Worm (Caenorhabditis elegans) whole organism, L1 larva: ENCODE measurements around the gene sfxn-1.2.

Source experiments
- C34B4.2 ChIP-seq: sonication (generic microtip); optimal IDR thresholded peaks from 2 replicates; lab custom pipeline; 2017; ENCODE audit warnings: mild to moderate bottlenecking, missing genetic modification characterization, missing compliant biosample characterization
- F16B12.6 ChIP-seq: fragments of 150-350 bp; optimal IDR thresholded peaks from 2 replicates; lab custom pipeline; 2014; ENCODE audit warnings: missing biosample characterization, missing genetic modification characterization
- aha-1 ChIP-seq: fragments of 150-350 bp; optimal IDR thresholded peaks from 2 replicates; lab custom pipeline; 2014; ENCODE audit warnings: missing biosample characterization, missing genetic modification characterization
- alr-1 ChIP-seq: fragments of 200-800 bp; sonication (Bioruptor generic); optimal IDR thresholded peaks from 2 replicates; lab custom pipeline; 2018; ENCODE audit warnings: borderline replicate concordance, mild to moderate bottlenecking, missing genetic modification characterization, missing compliant biosample characterization
- ama-1 ChIP-seq: fragments of 150-350 bp; optimal IDR thresholded peaks from 2 replicates; lab custom pipeline; 2014
- ceh-8 ChIP-seq: fragments of 200-800 bp; sonication (Bioruptor generic); optimal IDR thresholded peaks from 2 replicates; lab custom pipeline; 2018; ENCODE audit warnings: mild to moderate bottlenecking, missing genetic modification characterization, moderate library complexity, missing compliant biosample characterization
- ceh-82 ChIP-seq, 3 experiments: fragments of 150-350 bp in 1 of 3; sonication (generic microtip) in 2 of 3; optimal IDR thresholded peaks; 2 replicates each; lab custom pipeline; 2014 to 2017; ENCODE audit warnings: missing biosample characterization in 3 of 3, missing genetic modification characterization in 3 of 3
- ceh-88 ChIP-seq: fragments of 200-800 bp; sonication (Bioruptor generic); IDR thresholded peaks from 2 replicates; pipeline ENCODE4 v1.3.6; 2022; ENCODE audit warnings: missing genetic modification characterization, missing compliant biosample characterization
- dsc-1 ChIP-seq: sonication (generic microtip); optimal IDR thresholded peaks from 2 replicates; lab custom pipeline; 2016; ENCODE audit warnings: mild to moderate bottlenecking, missing genetic modification characterization, missing compliant biosample characterization
- efl-1 ChIP-seq, 4 experiments: fragments of 150-350 bp; optimal IDR thresholded peaks in 3 of 4; peaks in 1 of 4; 1 replicate in 1 of 4; 2 replicates in 3 of 4; lab custom pipeline; 2014; ENCODE audit warnings: missing biosample characterization in 2 of 4, missing genetic modification characterization in 2 of 4, missing genetic modification reagents in 2 of 4
- efl-3 ChIP-seq: fragments of 200-800 bp; sonication (Bioruptor generic); optimal IDR thresholded peaks from 2 replicates; lab custom pipeline; 2018; ENCODE audit warnings: mild to moderate bottlenecking, missing genetic modification characterization, missing compliant biosample characterization
- egl-13 ChIP-seq: sonication (generic microtip); optimal IDR thresholded peaks from 2 replicates; lab custom pipeline; 2016; ENCODE audit warnings: missing genotype, missing genetic modification reagents, missing genetic modification characterization, missing compliant biosample characterization
- elt-2 ChIP-seq: sonication (generic microtip); optimal IDR thresholded peaks from 2 replicates; lab custom pipeline; 2016; ENCODE audit warnings: missing genetic modification characterization, mild to moderate bottlenecking, inconsistent platforms, missing compliant biosample characterization, missing genetic modification reagents
- fkh-10 ChIP-seq: sonication (generic microtip); optimal IDR thresholded peaks from 2 replicates; lab custom pipeline; 2017; ENCODE audit warnings: missing biosample characterization, missing genetic modification reagents, missing genetic modification characterization
- fkh-4 ChIP-seq: sonication (generic microtip); optimal IDR thresholded peaks from 2 replicates; lab custom pipeline; 2016; ENCODE audit warnings: missing compliant biosample characterization, missing genetic modification characterization, borderline replicate concordance
- hlh-4 ChIP-seq: sonication (generic microtip); optimal IDR thresholded peaks from 2 replicates; lab custom pipeline; 2016; ENCODE audit warnings: mild to moderate bottlenecking, missing genetic modification characterization, missing compliant biosample characterization
- hpl-2 ChIP-seq: fragments of 150-350 bp; optimal IDR thresholded peaks from 2 replicates; lab custom pipeline; 2014; ENCODE audit warnings: missing biosample characterization, missing genetic modification reagents, missing genetic modification characterization
- irx-1 ChIP-seq: sonication (generic microtip); optimal IDR thresholded peaks from 2 replicates; lab custom pipeline; 2016; ENCODE audit warnings: missing genetic modification characterization, missing compliant biosample characterization
- jun-1 ChIP-seq: fragments of 150-350 bp; optimal IDR thresholded peaks from 2 replicates; lab custom pipeline; 2014; ENCODE audit warnings: missing biosample characterization, missing genetic modification reagents, missing genetic modification characterization
- lin-13 ChIP-seq: fragments of 150-350 bp; optimal IDR thresholded peaks from 2 replicates; lab custom pipeline; 2014; ENCODE audit warnings: missing biosample characterization, missing genetic modification reagents, missing genetic modification characterization
- lin-14 ChIP-seq: fragments of 200-800 bp; sonication (Bioruptor generic); optimal IDR thresholded peaks from 2 replicates; lab custom pipeline; 2018; ENCODE audit warnings: mild to moderate bottlenecking, missing genetic modification characterization, moderate library complexity, missing compliant biosample characterization
- lin-15B ChIP-seq: fragments of 150-350 bp; sonication (generic microtip); optimal IDR thresholded peaks from 3 replicates; lab custom pipeline; 2014; ENCODE audit warnings: missing biosample characterization, missing genetic modification characterization
- lsy-2 ChIP-seq, 2 experiments: fragments of 150-350 bp; optimal IDR thresholded peaks; 2 replicates each; lab custom pipeline; 2014; ENCODE audit warnings: missing biosample characterization in 2 of 2, missing genetic modification characterization in 2 of 2
- mab-9 ChIP-seq: fragments of 200-800 bp; sonication (Bioruptor generic); IDR thresholded peaks from 2 replicates; pipeline ENCODE4 v1.3.6; 2022; ENCODE audit warnings: missing genetic modification reagents, missing genetic modification characterization, missing compliant biosample characterization
- mdl-1 ChIP-seq, 2 experiments: fragments of 150-350 bp; optimal IDR thresholded peaks; 2 replicates each; lab custom pipeline; 2014 to 2017; ENCODE audit warnings: missing biosample characterization in 2 of 2, missing genetic modification characterization in 2 of 2, inconsistent platforms in 1 of 2
- mef-2 ChIP-seq: fragments of 150-350 bp; optimal IDR thresholded peaks from 2 replicates; lab custom pipeline; 2014; ENCODE audit warnings: missing biosample characterization, missing genetic modification characterization
- mep-1 ChIP-seq: fragments of 150-350 bp; optimal IDR thresholded peaks from 2 replicates; lab custom pipeline; 2014; ENCODE audit warnings: missing biosample characterization, missing genetic modification characterization
- nhr-11 ChIP-seq: fragments of 150-350 bp; optimal IDR thresholded peaks from 2 replicates; lab custom pipeline; 2014; ENCODE audit warnings: missing biosample characterization, missing genetic modification characterization
- nhr-12 ChIP-seq: sonication (generic microtip); optimal IDR thresholded peaks from 2 replicates; lab custom pipeline; 2017; ENCODE audit warnings: missing biosample characterization, missing genetic modification characterization
- nhr-19 ChIP-seq: fragments of 200-800 bp; sonication (Bioruptor generic); conservative IDR thresholded peaks from 2 replicates; pipeline ENCODE4 v1.3.6; 2022; ENCODE audit warnings: missing genetic modification characterization, missing compliant biosample characterization
- nhr-20 ChIP-seq: sonication (generic microtip); optimal IDR thresholded peaks from 2 replicates; lab custom pipeline; 2016; ENCODE audit warnings: mild to moderate bottlenecking, missing genetic modification characterization, missing compliant biosample characterization
- nhr-47 ChIP-seq: sonication (generic microtip); optimal IDR thresholded peaks from 2 replicates; lab custom pipeline; 2016; ENCODE audit warnings: mild to moderate bottlenecking, missing genetic modification characterization, moderate library complexity, missing compliant biosample characterization
- nhr-76 ChIP-seq: sonication (generic microtip); optimal IDR thresholded peaks from 2 replicates; lab custom pipeline; 2017; ENCODE audit warnings: missing biosample characterization, missing genetic modification characterization
- nhr-77 ChIP-seq: fragments of 150-350 bp; optimal IDR thresholded peaks from 2 replicates; lab custom pipeline; 2014; ENCODE audit warnings: missing biosample characterization, missing genetic modification characterization
- nhr-85 ChIP-seq: sonication (generic microtip); peaks from one replicate; lab custom pipeline; 2016; ENCODE audit warnings: missing genetic modification characterization, inconsistent platforms, missing compliant biosample characterization
- nhr-90 ChIP-seq: sonication (generic microtip); optimal IDR thresholded peaks from 2 replicates; lab custom pipeline; 2016; ENCODE audit warnings: mild to moderate bottlenecking, missing genetic modification characterization, missing compliant biosample characterization; ENCODE audit not compliant: poor library complexity
- pax-3 ChIP-seq: fragments of 200-800 bp; sonication (Bioruptor generic); optimal IDR thresholded peaks from 2 replicates; lab custom pipeline; 2018; ENCODE audit warnings: mild to moderate bottlenecking, missing genetic modification characterization, moderate library complexity, missing compliant biosample characterization
- rnt-1 ChIP-seq: sonication (generic microtip); optimal IDR thresholded peaks from 2 replicates; lab custom pipeline; 2016; ENCODE audit warnings: mild to moderate bottlenecking, missing genetic modification characterization, moderate library complexity, missing compliant biosample characterization
- sox-4 ChIP-seq: sonication (generic microtip); optimal IDR thresholded peaks from 2 replicates; lab custom pipeline; 2016; ENCODE audit warnings: missing genetic modification characterization, missing compliant biosample characterization
- sptf-1 ChIP-seq: fragments of 150-350 bp; optimal IDR thresholded peaks from 2 replicates; lab custom pipeline; 2014; ENCODE audit warnings: missing biosample characterization, missing genetic modification characterization
- sup-37 ChIP-seq: fragments of 200-800 bp; sonication (Bioruptor generic); optimal IDR thresholded peaks from 2 replicates; lab custom pipeline; 2018; ENCODE audit warnings: mild to moderate bottlenecking, missing genetic modification characterization, missing compliant biosample characterization
- swsn-7 ChIP-seq: sonication (generic microtip); optimal IDR thresholded peaks from 2 replicates; lab custom pipeline; 2016; ENCODE audit warnings: missing genetic modification characterization, missing compliant biosample characterization
- tbx-2 ChIP-seq: sonication (generic microtip); optimal IDR thresholded peaks from 2 replicates; lab custom pipeline; 2016; ENCODE audit warnings: missing genetic modification characterization, missing compliant biosample characterization
- unc-130 ChIP-seq: fragments of 150-350 bp; optimal IDR thresholded peaks from 2 replicates; lab custom pipeline; 2017; ENCODE audit warnings: missing biosample characterization, missing genetic modification characterization, inconsistent platforms
- unc-86 ChIP-seq: sonication (generic microtip); optimal IDR thresholded peaks from 2 replicates; lab custom pipeline; 2016; ENCODE audit warnings: missing genetic modification characterization, missing compliant biosample characterization
- vab-15 ChIP-seq: sonication (generic microtip); optimal IDR thresholded peaks from 2 replicates; lab custom pipeline; 2017; ENCODE audit warnings: missing genotype, mild to moderate bottlenecking, missing genetic modification characterization, missing compliant biosample characterization

Gene sfxn-1.2

ce11 chrII:11167039-11167438 is 18.8 kb upstream of the sfxn-1.2 start (continued):
- TF ChIP-seq alr-1 (tag; lab: Kevin White, UChicago), result no peak
- TF ChIP-seq sup-37 (GFP tag; lab: Kevin White, UChicago), result peak; percentile 80
- TF ChIP-seq ceh-88 (GFP tag; lab: Robert Waterston, UW), result peak; percentile 42
- no peak for TF ChIP-seq hpl-2 (GFP tag; lab: Kevin White, UChicago)
- peak; percentile 95 for TF ChIP-seq nhr-85 (tag; lab: Kevin White, UChicago)
- TF ChIP-seq nhr-12 (tag; lab: Kevin White, UChicago), result no peak
- no peak for TF ChIP-seq fkh-4 (tag; lab: Kevin White, UChicago)
- peak; percentile 82 for TF ChIP-seq nhr-20 (tag; lab: Kevin White, UChicago)
- peak; percentile 93 for TF ChIP-seq rnt-1
- peak; percentile 43 for TF ChIP-seq irx-1
- TF ChIP-seq mab-9 (GFP tag; lab: Robert Waterston, UW), result no peak
- TF ChIP-seq pax-3, result peak; percentile 16
- no peak for TF ChIP-seq mef-2 (tag; lab: Kevin White, UChicago)
- no peak for TF ChIP-seq vab-15 (tag; lab: Kevin White, UChicago)
- peak; percentile 89 for TF ChIP-seq ama-1 (lab: Kevin White, UChicago)
- TF ChIP-seq nhr-47 (tag; lab: Kevin White, UChicago), result peak; percentile 89
- TF ChIP-seq sptf-1 (tag; lab: Kevin White, UChicago), result no peak
- TF ChIP-seq ceh-8, result no peak
- TF ChIP-seq egl-13 (tag; lab: Kevin White, UChicago), result peak; percentile 50
- TF ChIP-seq lin-15B (tag; lab: Kevin White, UChicago), result no peak
- no peak for TF ChIP-seq lin-13 (GFP tag; lab: Kevin White, UChicago)
- peak; percentile 34 to 69 (median 54) for TF ChIP-seq ceh-82 (tag; optimal IDR thresholded peaks at IDR 0.05; lab: Kevin White, UChicago)
- TF ChIP-seq lsy-2 (tag; optimal IDR thresholded peaks at IDR 0.05; lab: Kevin White, UChicago), result peak; percentile 31 to 67
- peak; percentile 55 for TF ChIP-seq unc-86
- TF ChIP-seq mep-1, result peak; percentile 18
- TF ChIP-seq efl-3 (GFP tag; lab: Kevin White, UChicago), result no peak
- peak; percentile 29 to 68 for TF ChIP-seq efl-1 (optimal IDR thresholded peaks at IDR 0.05; lab: Kevin White, UChicago)
- peak; percentile 10 to 96 for TF ChIP-seq efl-1 (GFP tag; optimal IDR thresholded peaks at IDR 0.05 in 1 of 2; lab: Kevin White, UChicago)
- TF ChIP-seq nhr-11 (tag; lab: Kevin White, UChicago), result no peak
- no peak for TF ChIP-seq hlh-4 (tag; lab: Kevin White, UChicago)
- peak; percentile 89 for TF ChIP-seq nhr-19 (GFP tag; lab: Robert Waterston, UW)
- peak; percentile 7 for TF ChIP-seq jun-1 (tag; lab: Kevin White, UChicago)
- TF ChIP-seq, all 84 proteins: peak for 44

DNA sequence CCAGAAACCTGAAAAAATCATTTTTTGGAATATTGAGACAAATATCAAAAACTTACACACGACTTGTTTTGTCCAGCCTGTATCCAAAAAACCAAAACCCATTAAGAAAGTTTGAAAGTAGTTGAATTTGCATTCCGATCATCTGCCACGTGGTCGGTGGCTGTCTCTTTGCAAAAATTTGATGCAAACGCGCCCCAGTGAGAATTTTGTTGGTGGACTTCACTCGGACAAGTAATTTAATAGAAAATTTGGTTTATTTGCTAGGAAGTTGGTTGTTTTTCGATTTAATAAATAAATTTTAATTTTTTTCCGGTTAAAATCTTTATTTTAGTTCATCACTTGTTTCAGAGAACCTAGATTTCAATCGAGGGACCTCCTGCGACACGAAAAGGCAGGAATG is 10.5 kb upstream of the sfxn-1.2 start:
- TF ChIP-seq nhr-77 (tag; lab: Kevin White, UChicago), result no peak
- TF ChIP-seq C34B4.2, result no peak
- no peak for TF ChIP-seq dsc-1 (tag; lab: Kevin White, UChicago)
- no peak for TF ChIP-seq sox-4 (tag; lab: Kevin White, UChicago)
- TF ChIP-seq elt-2 (tag; lab: Kevin White, UChicago), result no peak
- TF ChIP-seq irx-1, result no peak
- TF ChIP-seq tbx-2, result no peak
- no peak for TF ChIP-seq nhr-20 (tag; lab: Kevin White, UChicago)
- no peak for TF ChIP-seq nhr-90 (tag; lab: Kevin White, UChicago)
- no peak for TF ChIP-seq mep-1
- no peak for TF ChIP-seq fkh-10 (GFP tag; lab: Kevin White, UChicago)
- TF ChIP-seq F16B12.6 (tag; lab: Kevin White, UChicago), result no peak
- TF ChIP-seq nhr-19 (GFP tag; lab: Robert Waterston, UW), result no peak
- TF ChIP-seq lin-14 (GFP tag; lab: Kevin White, UChicago), result no peak
- TF ChIP-seq mdl-1 (tag; optimal IDR thresholded peaks at IDR 0.05; lab: Kevin White, UChicago), result no peak
- no peak for TF ChIP-seq ama-1 (lab: Kevin White, UChicago)
- no peak for TF ChIP-seq unc-130
- no peak for TF ChIP-seq swsn-7
- no peak for TF ChIP-seq nhr-76 (tag; lab: Kevin White, UChicago)
- no peak for TF ChIP-seq aha-1
